Worm (Caenorhabditis elegans) whole organism, midembryonic: ENCODE results near the gene Y71H10B.1.
A peak's percentile ranks its signal among the peaks of the same experiment; 100 is the strongest.

ENCODE experiments used
- T22C8.4 ChIP-seq: fragments of 200-800 bp; sonication (Bioruptor generic); IDR thresholded peaks from 2 replicates; pipeline ENCODE4 v1.3.6; 2022; ENCODE audit warnings: missing genetic modification characterization, missing compliant biosample characterization
- flt-1 ChIP-seq: fragments of 200-800 bp; sonication (Bioruptor generic); IDR thresholded peaks from 2 replicates; pipeline ENCODE4 v1.3.6; 2022; ENCODE audit warnings: missing genetic modification characterization, missing compliant biosample characterization
- ref-1 ChIP-seq: fragments of 200-800 bp; sonication (Bioruptor generic); conservative IDR thresholded peaks from 2 replicates; pipeline ENCODE4 v1.3.6; 2022; ENCODE audit warnings: missing genetic modification reagents, missing genetic modification characterization, missing compliant biosample characterization
- tab-1 ChIP-seq: fragments of 200-800 bp; sonication (Bioruptor generic); IDR thresholded peaks from 2 replicates; pipeline ENCODE4 v1.3.6; 2022; ENCODE audit warnings: missing genetic modification characterization, missing compliant biosample characterization
- ztf-29 ChIP-seq: fragments of 200-800 bp; sonication (Bioruptor generic); IDR thresholded peaks from 2 replicates; pipeline ENCODE4 v1.3.6; 2022; ENCODE audit warnings: missing genetic modification reagents, missing genetic modification characterization, missing compliant biosample characterization

ce11 chrX:2793527-2793926 is 46.6 kb downstream of the Y71H10B.1 start:
- TF ChIP-seq flt-1 (GFP tag; lab: Robert Waterston, UW), result peak; percentile 37; the same call in 1 of the 2 replicates
- TF ChIP-seq tab-1 (GFP tag; lab: Robert Waterston, UW), result no peak
- TF ChIP-seq ref-1 (GFP tag; lab: Robert Waterston, UW), result no peak
- no peak for TF ChIP-seq T22C8.4
- TF ChIP-seq ztf-29 (GFP tag; lab: Robert Waterston, UW), result no peak
